Worm (Caenorhabditis elegans) whole organism, young adult: ENCODE measurements around the gene grl-17.

Experiments used
- B0035.1 ChIP-seq: sonication (generic microtip); optimal IDR thresholded peaks from 2 replicates; lab custom pipeline; 2016; ENCODE audit warnings: missing genetic modification characterization, mild to moderate bottlenecking, missing compliant biosample characterization, missing genotype, missing genetic modification reagents
- B0261.1 ChIP-seq: sonication (generic microtip); optimal IDR thresholded peaks from 2 replicates; lab custom pipeline; 2016; ENCODE audit warnings: mild to moderate bottlenecking, missing genetic modification characterization, moderate library complexity, missing compliant biosample characterization
- D2030.7 ChIP-seq: fragments of 200-800 bp; sonication (Bioruptor generic); IDR thresholded peaks from 2 replicates; pipeline ENCODE4 v1.3.6; 2022; ENCODE audit warnings: missing genetic modification reagents, missing genetic modification characterization, missing compliant biosample characterization
- F10E7.11 ChIP-seq: sonication (generic microtip); optimal IDR thresholded peaks from 2 replicates; lab custom pipeline; 2017; ENCODE audit warnings: mild to moderate bottlenecking, missing genetic modification characterization, moderate library complexity, missing compliant biosample characterization
- F23B12.7 ChIP-seq: sonication (generic microtip); optimal IDR thresholded peaks from 2 replicates; lab custom pipeline; 2017; ENCODE audit warnings: missing genetic modification characterization, mild to moderate bottlenecking, missing compliant biosample characterization, antibody characterized with exemption, moderate library complexity; ENCODE audit not compliant: insufficient read depth
- F57A8.1 ChIP-seq: fragments of 200-800 bp; sonication (Bioruptor generic); optimal IDR thresholded peaks from 2 replicates; lab custom pipeline; 2018; ENCODE audit warnings: mild to moderate bottlenecking, missing genetic modification characterization, moderate library complexity, missing compliant biosample characterization
- F57C9.4 ChIP-seq: sonication (generic microtip); optimal IDR thresholded peaks from 2 replicates; lab custom pipeline; 2017; ENCODE audit warnings: mild to moderate bottlenecking, missing genetic modification characterization, missing compliant biosample characterization
- T07F8.4 ChIP-seq: sonication (generic microtip); optimal IDR thresholded peaks from 2 replicates; lab custom pipeline; 2016; ENCODE audit warnings: mild to moderate bottlenecking, missing genetic modification characterization, moderate library complexity, missing compliant biosample characterization
- Y53F4B.3 ChIP-seq: fragments of 200-800 bp; sonication (Bioruptor generic); IDR thresholded peaks from 2 replicates; pipeline ENCODE4 v1.3.6; 2022; ENCODE audit warnings: missing genetic modification reagents, missing genetic modification characterization, missing compliant biosample characterization
- Y79H2A.3 ChIP-seq: fragments of 200-800 bp; sonication (Bioruptor generic); conservative IDR thresholded peaks from 2 replicates; pipeline ENCODE4 v1.3.6; 2022; ENCODE audit warnings: missing genetic modification reagents, missing genetic modification characterization, missing compliant biosample characterization
- Y95B8A.8 ChIP-seq: fragments of 200-800 bp; sonication (Bioruptor generic); IDR thresholded peaks from 2 replicates; pipeline ENCODE4 v1.3.6; 2022; ENCODE audit warnings: missing genetic modification reagents, missing genetic modification characterization, missing compliant biosample characterization
- ZK185.1 ChIP-seq: sonication (generic microtip); optimal IDR thresholded peaks from 2 replicates; lab custom pipeline; 2016; ENCODE audit warnings: mild to moderate bottlenecking, missing genetic modification characterization, missing compliant biosample characterization; ENCODE audit not compliant: poor library complexity, severe bottlenecking
- akir-1 ChIP-seq: fragments of 200-800 bp; sonication (Bioruptor generic); optimal IDR thresholded peaks from 2 replicates; lab custom pipeline; 2018; ENCODE audit warnings: mild to moderate bottlenecking, missing genetic modification characterization, moderate library complexity, missing compliant biosample characterization
- attf-3 ChIP-seq: fragments of 200-800 bp; sonication (Bioruptor generic); conservative IDR thresholded peaks from 2 replicates; pipeline ENCODE4 v1.3.6; 2022; ENCODE audit warnings: missing genetic modification reagents, missing genetic modification characterization, missing compliant biosample characterization
- attf-6 ChIP-seq: fragments of 200-800 bp; sonication (Bioruptor generic); IDR thresholded peaks from 2 replicates; pipeline ENCODE4 v1.3.6; 2022; ENCODE audit warnings: missing genetic modification reagents, missing genetic modification characterization, missing compliant biosample characterization
- bed-1 ChIP-seq: fragments of 200-800 bp; sonication (Bioruptor generic); IDR thresholded peaks from 2 replicates; pipeline ENCODE4 v1.3.6; 2022; ENCODE audit warnings: missing genetic modification reagents, missing genetic modification characterization, missing compliant biosample characterization
- ceh-40 ChIP-seq: fragments of 200-800 bp; sonication (Bioruptor generic); IDR thresholded peaks from 2 replicates; pipeline ENCODE4 v1.3.6; 2022; ENCODE audit warnings: missing genetic modification characterization, missing compliant biosample characterization
- ceh-58 ChIP-seq: fragments of 200-800 bp; sonication (Bioruptor generic); IDR thresholded peaks from 2 replicates; pipeline ENCODE4 v1.3.6; 2022; ENCODE audit warnings: missing genetic modification characterization, missing compliant biosample characterization
- ceh-91 ChIP-seq: fragments of 200-800 bp; sonication (Bioruptor generic); IDR thresholded peaks from 2 replicates; pipeline ENCODE4 v1.3.6; 2022; ENCODE audit warnings: missing genetic modification reagents, missing genetic modification characterization, missing compliant biosample characterization
- chd-7 ChIP-seq: sonication (generic microtip); optimal IDR thresholded peaks from 2 replicates; lab custom pipeline; 2016; ENCODE audit warnings: mild to moderate bottlenecking, missing genetic modification characterization, moderate library complexity, missing compliant biosample characterization
- die-1 ChIP-seq: sonication (generic microtip); optimal IDR thresholded peaks from 2 replicates; lab custom pipeline; 2016; ENCODE audit warnings: missing genotype, mild to moderate bottlenecking, missing genetic modification characterization, missing compliant biosample characterization
- dox-1 ChIP-seq: fragments of 200-800 bp; sonication (Bioruptor generic); IDR thresholded peaks from 2 replicates; pipeline ENCODE4 v1.3.6; 2022; ENCODE audit warnings: missing genetic modification reagents, missing genetic modification characterization, missing compliant biosample characterization
- dpff-1 ChIP-seq: sonication (generic microtip); optimal IDR thresholded peaks from 2 replicates; lab custom pipeline; 2017; ENCODE audit warnings: mild to moderate bottlenecking, missing genetic modification characterization, missing compliant biosample characterization
- dpl-1 ChIP-seq: fragments of 150-350 bp; optimal IDR thresholded peaks from 2 replicates; lab custom pipeline; 2014; ENCODE audit warnings: missing biosample characterization, missing genetic modification reagents, missing genetic modification characterization
- efl-1 ChIP-seq: fragments of 150-350 bp; optimal IDR thresholded peaks from 2 replicates; lab custom pipeline; 2014; ENCODE audit warnings: missing biosample characterization, missing genetic modification reagents, missing genetic modification characterization
- ets-4 ChIP-seq: fragments of 200-800 bp; sonication (Bioruptor generic); optimal IDR thresholded peaks from 2 replicates; lab custom pipeline; 2018; ENCODE audit warnings: mild to moderate bottlenecking, missing genetic modification characterization, missing compliant biosample characterization
- hlh-12 ChIP-seq: sonication (generic microtip); optimal IDR thresholded peaks from 2 replicates; lab custom pipeline; 2016; ENCODE audit warnings: missing genetic modification characterization, missing compliant biosample characterization
- hmg-20 ChIP-seq: fragments of 200-800 bp; sonication (Bioruptor generic); IDR thresholded peaks from 2 replicates; pipeline ENCODE4 v1.3.6; 2022; ENCODE audit warnings: missing genetic modification reagents, missing genetic modification characterization, missing compliant biosample characterization
- hsf-1 ChIP-seq: fragments of 200-800 bp; sonication (Bioruptor generic); IDR thresholded peaks from 2 replicates; pipeline ENCODE4 v1.3.6; 2022; ENCODE audit warnings: missing genetic modification reagents, missing genetic modification characterization, missing compliant biosample characterization
- lag-1 ChIP-seq: fragments of 200-800 bp; sonication (Bioruptor generic); IDR thresholded peaks from 2 replicates; pipeline ENCODE4 v1.3.6; 2022; ENCODE audit warnings: missing genetic modification reagents, missing genetic modification characterization, missing compliant biosample characterization
- let-607 ChIP-seq, 2 experiments: fragments of 200-800 bp in 1 of 2; sonication (Bioruptor generic) in 1 of 2; sonication (generic microtip) in 1 of 2; optimal IDR thresholded peaks; 2 replicates each; lab custom pipeline; 2016 to 2018; ENCODE audit warnings: mild to moderate bottlenecking in 2 of 2, missing compliant biosample characterization in 2 of 2, missing genetic modification characterization in 2 of 2, moderate library complexity in 2 of 2, missing genotype in 1 of 2
- lin-26 ChIP-seq: fragments of 200-800 bp; sonication (Bioruptor generic); IDR thresholded peaks from 2 replicates; pipeline ENCODE4 v1.3.6; 2022; ENCODE audit warnings: missing genetic modification reagents, missing genetic modification characterization, missing compliant biosample characterization
- madf-10 ChIP-seq: sonication (generic microtip); optimal IDR thresholded peaks from 2 replicates; lab custom pipeline; 2016; ENCODE audit warnings: mild to moderate bottlenecking, missing genetic modification characterization, missing compliant biosample characterization
- madf-6 ChIP-seq: fragments of 200-800 bp; sonication (Bioruptor generic); IDR thresholded peaks from 2 replicates; pipeline ENCODE4 v1.3.6; 2022; ENCODE audit warnings: missing genetic modification reagents, missing genetic modification characterization, missing compliant biosample characterization
- mes-4 ChIP-seq: sonication (generic microtip); optimal IDR thresholded peaks from 2 replicates; lab custom pipeline; 2016; ENCODE audit warnings: missing genotype, missing genetic modification characterization, missing compliant biosample characterization
- nfya-2 ChIP-seq: fragments of 200-800 bp; sonication (Bioruptor generic); IDR thresholded peaks from 2 replicates; pipeline ENCODE4 v1.3.6; 2022; ENCODE audit warnings: missing genetic modification reagents, missing genetic modification characterization, missing compliant biosample characterization
- nhr-80 ChIP-seq: sonication (generic microtip); optimal IDR thresholded peaks from 2 replicates; lab custom pipeline; 2016; ENCODE audit warnings: missing genetic modification characterization, missing compliant biosample characterization
- pbrm-1 ChIP-seq: fragments of 200-800 bp; sonication (Bioruptor generic); IDR thresholded peaks from 2 replicates; pipeline ENCODE4 v1.3.6; 2022; ENCODE audit warnings: missing genetic modification reagents, missing genetic modification characterization, missing compliant biosample characterization
- pha-4 ChIP-seq: fragments of 150-350 bp; sonication (generic microtip); optimal IDR thresholded peaks from 2 replicates; lab custom pipeline; 2014; ENCODE audit warnings: missing biosample characterization, missing genetic modification reagents, missing genetic modification characterization
- sea-2 ChIP-seq: fragments of 200-800 bp; sonication (Bioruptor generic); IDR thresholded peaks from 2 replicates; pipeline ENCODE4 v1.3.6; 2022; ENCODE audit warnings: missing genetic modification characterization, missing compliant biosample characterization
- snpc-3.4 ChIP-seq: sonication (generic microtip); optimal IDR thresholded peaks from 2 replicates; lab custom pipeline; 2017; ENCODE audit warnings: missing genetic modification characterization, mild to moderate bottlenecking, missing compliant biosample characterization, antibody characterized with exemption, moderate library complexity, missing genotype, missing genetic modification reagents
- snpc-4 ChIP-seq, 5 experiments: fragments of 150-350 bp in 1 of 5; sonication (generic microtip) in 4 of 5; optimal IDR thresholded peaks; 2 replicates each; lab custom pipeline; 2014 to 2018; ENCODE audit warnings: missing genetic modification characterization in 5 of 5, missing biosample characterization in 3 of 5, antibody characterized with exemption in 2 of 5, mild to moderate bottlenecking in 2 of 5, missing compliant biosample characterization in 2 of 5, missing genotype in 2 of 5, moderate library complexity in 2 of 5, missing genetic modification reagents in 1 of 5
- sptf-2 ChIP-seq: fragments of 200-800 bp; sonication (Bioruptor generic); optimal IDR thresholded peaks from 2 replicates; lab custom pipeline; 2018; ENCODE audit warnings: mild to moderate bottlenecking, missing genetic modification characterization, missing compliant biosample characterization
- zim-3 ChIP-seq: sonication (generic microtip); optimal IDR thresholded peaks from 2 replicates; lab custom pipeline; 2017; ENCODE audit warnings: mild to moderate bottlenecking, missing genetic modification characterization, moderate library complexity, missing compliant biosample characterization
- ztf-18 ChIP-seq: sonication (generic microtip); optimal IDR thresholded peaks from 2 replicates; lab custom pipeline; 2016; ENCODE audit warnings: missing genotype, mild to moderate bottlenecking, missing genetic modification characterization, missing compliant biosample characterization
- ztf-22 ChIP-seq: fragments of 200-800 bp; sonication (Bioruptor generic); optimal IDR thresholded peaks from 2 replicates; lab custom pipeline; 2018; ENCODE audit warnings: mild to moderate bottlenecking, missing genetic modification characterization, moderate library complexity, missing compliant biosample characterization
- ztf-28 ChIP-seq: fragments of 200-800 bp; sonication (Bioruptor generic); IDR thresholded peaks from 2 replicates; pipeline ENCODE4 v1.3.6; 2022; ENCODE audit warnings: missing genetic modification reagents, missing genetic modification characterization, missing compliant biosample characterization

The grl-17 gene

ce11 chrV:13568533-13568932, 4.8 kb upstream of the grl-17 start, which contains the start of the genes nuaf-1 and bir-2 (continued):
- TF ChIP-seq akir-1 (GFP tag; lab: Kevin White, UChicago) (no peak), mes-4 (tag; lab: Kevin White, UChicago) (no peak), hsf-1 (no peak), madf-6 (GFP tag; lab: Robert Waterston, UW) (peak; percentile 63), B0035.1 (tag; lab: Kevin White, UChicago) (no peak), nhr-80 (tag; lab: Kevin White, UChicago) (peak; percentile 8), F23B12.7 (peak; percentile 3), F57C9.4 (tag; lab: Kevin White, UChicago) (no peak), efl-1 (GFP tag; lab: Kevin White, UChicago) (peak; percentile 46), snpc-3.4 (peak; percentile 67), snpc-4 (GFP tag; optimal IDR thresholded peaks at IDR 0.05; lab: Kevin White, UChicago) (no peak), snpc-4 (tag; optimal IDR thresholded peaks at IDR 0.05; lab: Kevin White, UChicago) (peak in 2 of 4 experiments; percentile 17 to 40)

- TF ChIP-seq ztf-22 (GFP tag; lab: Kevin White, UChicago) (no peak), sptf-2 (no peak), hsf-1 (peak; percentile 46; the same call in 1 of the 2 replicates), ets-4 (GFP tag; lab: Kevin White, UChicago) (peak; percentile 34), hlh-12 (tag; lab: Kevin White, UChicago) (peak; percentile 37), akir-1 (GFP tag; lab: Kevin White, UChicago) (no peak), D2030.7 (GFP tag; lab: Robert Waterston, UW) (no peak), let-607 (tag; optimal IDR thresholded peaks at IDR 0.05; lab: Kevin White, UChicago) (peak in 1 of 2 experiments; percentile 70), B0261.1 (tag; lab: Kevin White, UChicago) (no peak), madf-10 (peak; percentile 15), dox-1 (GFP tag; lab: Robert Waterston, UW) (no peak), bed-1 (GFP tag; lab: Robert Waterston, UW) (no peak), ztf-18 (no peak), F10E7.11 (peak; percentile 59), Y95B8A.8 (0 out of 2 replicates have a peak, but pooled peaks have one; percentile 71), lin-26 (GFP tag; lab: Robert Waterston, UW) (no peak), zim-3 (no peak), dpl-1 (no peak), T07F8.4 (tag; lab: Kevin White, UChicago) (no peak), chd-7 (tag; lab: Kevin White, UChicago) (peak; percentile 65), die-1 (peak; percentile 55), Y53F4B.3 (GFP tag; lab: Robert Waterston, UW) (no peak), pbrm-1 (GFP tag; lab: Robert Waterston, UW) (no peak), pha-4 (tag; lab: Kevin White, UChicago) (peak; percentile 50), ztf-28 (GFP tag; lab: Robert Waterston, UW) (no peak), sea-2 (GFP tag; lab: Robert Waterston, UW) (no peak), hmg-20 (peak; percentile 47; the same call in 1 of the 2 replicates), dpff-1 (tag; lab: Kevin White, UChicago) (peak; percentile 67), F23B12.7 (no peak), attf-6 (GFP tag; lab: Robert Waterston, UW) (0 out of 2 replicates have a peak, but pooled peaks have one; percentile 39), lag-1 (GFP tag; lab: Robert Waterston, UW) (no peak), ZK185.1 (tag; lab: Kevin White, UChicago) (peak; percentile 35), Y79H2A.3 (GFP tag; lab: Robert Waterston, UW) (no peak), attf-3 (no peak), ceh-58 (no peak), F57A8.1 (no peak), ceh-91 (GFP tag; lab: Robert Waterston, UW) (no peak), nfya-2 (GFP tag; lab: Robert Waterston, UW) (no peak), ceh-40 (no peak)
These were observed 3.2 kb upstream of the grl-17 start for ce11 chrV:13566967-13567366.
